Fruit fly (Drosophila melanogaster): ENCODE measurements around the gene bves.

Gene bves

DNA sequence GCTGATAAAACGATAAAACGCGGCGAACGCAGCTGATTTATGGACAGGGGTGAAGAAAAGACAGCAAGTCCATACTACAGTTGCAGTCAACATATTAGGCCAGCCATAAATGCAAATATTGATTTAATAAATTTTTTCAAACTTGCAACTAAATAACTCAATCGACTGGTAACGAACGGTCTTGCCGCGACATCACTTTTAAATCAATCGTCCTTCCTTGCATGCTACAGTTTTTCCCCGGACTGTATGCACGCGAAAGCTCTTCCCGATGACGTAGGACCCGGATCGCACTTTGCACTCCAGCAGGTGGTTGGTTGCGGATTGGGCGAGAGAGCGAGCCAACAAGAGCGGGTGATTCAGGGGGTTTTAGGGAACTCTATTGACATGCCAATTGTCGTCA, 11.2 kb downstream of the bves start (continued):
- TF ChIP-seq Usf (GFP tag; optimal IDR thresholded peaks at IDR 0.05) (no peak), CG6854 (GFP tag; optimal IDR thresholded peaks at IDR 0.05) (no peak), nom (GFP tag; optimal IDR thresholded peaks at IDR 0.05) (peak; percentile 90), CG16779 (GFP tag; IDR thresholded peaks at IDR 0.05) (no peak), CG6654 (GFP tag; optimal IDR thresholded peaks at IDR 0.05) (no peak), Antp (GFP tag; optimal IDR thresholded peaks at IDR 0.05) (no peak), CG17802 (tag; optimal IDR thresholded peaks at IDR 0.05) (no peak), NC2α (GFP tag; optimal IDR thresholded peaks at IDR 0.05) (no peak), caup (GFP tag; optimal IDR thresholded peaks at IDR 0.05; ENCODE audit: severe bottlenecking) (no peak), tio (GFP tag; optimal IDR thresholded peaks at IDR 0.05) (peak; percentile 7), Sox100B (GFP tag; optimal IDR thresholded peaks at IDR 0.05) (no peak), gsb-n (tag; optimal IDR thresholded peaks at IDR 0.05) (no peak), ranshi (GFP tag; IDR thresholded peaks at IDR 0.05) (no peak), Abd-B (GFP tag; optimal IDR thresholded peaks at IDR 0.05) (no peak), CG11093 (GFP tag; IDR thresholded peaks at IDR 0.05) (no peak), Hr39 (optimal IDR thresholded peaks at IDR 0.05) (no peak), pan (optimal IDR thresholded peaks at IDR 0.05) (no peak), pan (GFP tag; optimal IDR thresholded peaks at IDR 0.05 in 1 of 2, IDR thresholded peaks at IDR 0.05 in 1 of 2) (peak in 1 of 2 experiments; percentile 39), hbn (GFP tag; IDR thresholded peaks at IDR 0.05; ENCODE audit: partially characterized antibody) (no peak), wor (GFP tag; IDR thresholded peaks at IDR 0.05) (no peak), CG2889 (GFP tag; IDR thresholded peaks at IDR 0.05) (0 out of 3 replicates have a peak, but pooled peaks have one; percentile 15), ken (GFP tag; IDR thresholded peaks at IDR 0.05) (0 out of 3 replicates have a peak, but pooled peaks have one; percentile 29), chn (GFP tag; optimal IDR thresholded peaks at IDR 0.05) (no peak), CG9876 (GFP tag; optimal IDR thresholded peaks at IDR 0.05) (no peak), Hmr (GFP tag; optimal IDR thresholded peaks at IDR 0.05) (no peak), CG5180 (GFP tag; optimal IDR thresholded peaks at IDR 0.05) (no peak), Gug (GFP tag; IDR thresholded peaks at IDR 0.05) (no peak), fd102C (GFP tag; optimal IDR thresholded peaks at IDR 0.05) (no peak), Pdp1 (GFP tag; optimal IDR thresholded peaks at IDR 0.05) (no peak), sqz (GFP tag; optimal IDR thresholded peaks at IDR 0.05) (no peak), Dp (GFP tag; optimal IDR thresholded peaks at IDR 0.05) (no peak), maf-S (GFP tag; optimal IDR thresholded peaks at IDR 0.05) (no peak), Awh (GFP tag; IDR thresholded peaks at IDR 0.05) (no peak), CG5953 (GFP tag; IDR thresholded peaks at IDR 0.05) (no peak), CG4328 (GFP tag; optimal IDR thresholded peaks at IDR 0.05) (no peak), grau (tag; optimal IDR thresholded peaks at IDR 0.05) (no peak), CG6689 (GFP tag; IDR thresholded peaks at IDR 0.05) (0 out of 2 replicates have a peak, but pooled peaks have one; percentile 19), CG17829 (tag; optimal IDR thresholded peaks at IDR 0.05) (no peak), CG6791 (GFP tag; IDR thresholded peaks at IDR 0.05; ENCODE audit: partially characterized antibody) (no peak), ind (GFP tag; optimal IDR thresholded peaks at IDR 0.05) (no peak), HmgD (GFP tag; optimal IDR thresholded peaks at IDR 0.05) (no peak), CG10209 (GFP tag; optimal IDR thresholded peaks at IDR 0.05) (no peak), Atf-2 (GFP tag; optimal IDR thresholded peaks at IDR 0.05) (no peak), CG7357 (GFP tag; IDR thresholded peaks at IDR 0.05) (0 out of 3 replicates have a peak, but pooled peaks have one; percentile 6), CG31388 (GFP tag; optimal IDR thresholded peaks at IDR 0.05) (no peak), Spps (tag; optimal IDR thresholded peaks at IDR 0.05) (no peak), psq (GFP tag; optimal IDR thresholded peaks at IDR 0.05) (no peak), MTF-1 (GFP tag; optimal IDR thresholded peaks at IDR 0.05; ENCODE audit: borderline replicate concordance) (no peak), CG8089 (GFP tag; optimal IDR thresholded peaks at IDR 0.05) (no peak), amos (GFP tag; IDR thresholded peaks at IDR 0.05; ENCODE audit: partially characterized antibody) (no peak), Mrtf (GFP tag; IDR thresholded peaks at IDR 0.05) (0 out of 3 replicates have a peak, but pooled peaks have one; percentile 6)

Measured in whole organism, embryonic.